Worm (Caenorhabditis elegans) whole organism, L1 larva: ENCODE measurements around the gene nhx-6.

Experiments
- elt-2 ChIP-seq: sonication (generic microtip); optimal IDR thresholded peaks from 2 replicates; lab custom pipeline; 2016; ENCODE audit warnings: missing genetic modification characterization, mild to moderate bottlenecking, inconsistent platforms, missing compliant biosample characterization, missing genetic modification reagents
- elt-3 ChIP-seq, 6 experiments: fragments of 150-350 bp in 1 of 6; sonication (generic microtip); optimal IDR thresholded peaks; 2 replicates each; lab custom pipeline; 2017 to 2018; ENCODE audit warnings: missing biosample characterization in 6 of 6, missing genetic modification characterization in 6 of 6, inconsistent platforms in 1 of 6
- ets-5 ChIP-seq: fragments of 200-800 bp; sonication (Bioruptor generic); IDR thresholded peaks from 2 replicates; pipeline ENCODE4 v1.3.6; 2022; ENCODE audit warnings: missing genetic modification characterization, missing compliant biosample characterization
- jun-1 ChIP-seq: fragments of 150-350 bp; optimal IDR thresholded peaks from 2 replicates; lab custom pipeline; 2014; ENCODE audit warnings: missing biosample characterization, missing genetic modification reagents, missing genetic modification characterization
- mab-9 ChIP-seq: fragments of 200-800 bp; sonication (Bioruptor generic); IDR thresholded peaks from 2 replicates; pipeline ENCODE4 v1.3.6; 2022; ENCODE audit warnings: missing genetic modification reagents, missing genetic modification characterization, missing compliant biosample characterization
- mep-1 ChIP-seq: fragments of 150-350 bp; optimal IDR thresholded peaks from 2 replicates; lab custom pipeline; 2014; ENCODE audit warnings: missing biosample characterization, missing genetic modification characterization
- nhr-237 ChIP-seq: fragments of 150-350 bp; optimal IDR thresholded peaks from 2 replicates; lab custom pipeline; 2014; ENCODE audit warnings: missing biosample characterization, missing genetic modification characterization
- nhr-71 ChIP-seq: sonication (generic microtip); optimal IDR thresholded peaks from 2 replicates; lab custom pipeline; 2016; ENCODE audit warnings: mild to moderate bottlenecking, missing genetic modification characterization, moderate library complexity, missing compliant biosample characterization
- nhr-76 ChIP-seq: sonication (generic microtip); optimal IDR thresholded peaks from 2 replicates; lab custom pipeline; 2017; ENCODE audit warnings: missing biosample characterization, missing genetic modification characterization
- unc-130 ChIP-seq: fragments of 150-350 bp; optimal IDR thresholded peaks from 2 replicates; lab custom pipeline; 2017; ENCODE audit warnings: missing biosample characterization, missing genetic modification characterization, inconsistent platforms
- ztf-11 ChIP-seq, 2 experiments: sonication (generic microtip); optimal IDR thresholded peaks; 2 replicates each; lab custom pipeline; 2016 to 2017; ENCODE audit warnings: missing genetic modification characterization in 2 of 2, missing biosample characterization in 1 of 2, missing compliant biosample characterization in 1 of 2
- ztf-4 ChIP-seq: fragments of 150-350 bp; optimal IDR thresholded peaks from 2 replicates; lab custom pipeline; 2014; ENCODE audit warnings: missing biosample characterization, missing genetic modification characterization

DNA sequence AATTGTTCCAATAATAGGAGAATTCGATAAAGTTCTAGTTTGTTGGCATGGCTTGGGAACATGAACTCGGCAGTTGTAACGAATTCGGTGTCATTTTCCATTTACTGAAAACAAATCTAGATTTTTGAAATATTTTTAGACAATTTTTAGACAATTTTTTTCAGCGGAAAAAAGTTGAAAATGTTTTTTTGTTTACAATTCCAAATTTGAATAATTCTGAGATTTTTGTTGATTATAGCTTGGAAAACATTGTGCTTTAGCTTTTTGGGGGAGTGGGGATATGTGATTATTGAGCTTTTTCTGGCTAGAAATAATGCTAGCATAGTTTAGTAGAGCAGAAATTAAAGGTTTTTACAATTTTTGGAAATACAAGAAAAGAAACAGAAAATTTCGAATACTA is 1.7 kb upstream of the nhx-6 start, which contains the start of gene srw-97:
- TF ChIP-seq ztf-4 (no peak), nhr-237 (tag; lab: Kevin White, UChicago) (no peak), mab-9 (no peak), nhr-76 (tag; lab: Kevin White, UChicago) (no peak), mep-1 (tag; lab: Kevin White, UChicago) (no peak), unc-130 (tag; lab: Kevin White, UChicago) (no peak), elt-2 (tag; lab: Kevin White, UChicago) (no peak), jun-1 (tag; lab: Kevin White, UChicago) (no peak), ztf-11 (tag; optimal IDR thresholded peaks at IDR 0.05; lab: Kevin White, UChicago) (no peak), elt-3 (tag; optimal IDR thresholded peaks at IDR 0.05; lab: Kevin White, UChicago) (no peak), ets-5 (GFP tag; lab: Robert Waterston, UW) (no peak), nhr-71 (tag; lab: Kevin White, UChicago) (no peak)
